Worm (Caenorhabditis elegans): Measurements from ENCODE around the gene spr-3.

The spr-3 gene

ce11 chrX:4564717-4565316, 50.9 kb downstream of the spr-3 start, which contains the start of gene amt-4 (continued):
- TF ChIP-seq egl-27 (tag; optimal IDR thresholded peaks at IDR 0.05) (no peak), tra-1 (GFP tag; IDR thresholded peaks at IDR 0.05) (peak; percentile 48; the same call in 1 of the 2 replicates), skn-1 (tag; optimal IDR thresholded peaks at IDR 0.05) (no peak), daf-19 (GFP tag; conservative IDR thresholded peaks at IDR 0.05) (no peak), aha-1 (tag) (peak; percentile 84), nhr-28 (tag; optimal IDR thresholded peaks at IDR 0.05) (peak; percentile 87), ztf-7 (tag; optimal IDR thresholded peaks at IDR 0.05) (no peak), zip-11 (GFP tag; IDR thresholded peaks at IDR 0.05) (no peak), hlh-11 (tag; optimal IDR thresholded peaks at IDR 0.05) (peak; percentile 85), lin-39 (tag; optimal IDR thresholded peaks at IDR 0.05) (no peak), cey-2 (tag; optimal IDR thresholded peaks at IDR 0.05; ENCODE audit: borderline replicate concordance, insufficient read depth) (no peak), lin-1 (GFP tag; IDR thresholded peaks at IDR 0.05) (no peak), mdl-1 (tag; optimal IDR thresholded peaks at IDR 0.05) (peak in 1 of 2 experiments; percentile 86), duxl-1 (tag; optimal IDR thresholded peaks at IDR 0.05; ENCODE audit: poor library complexity) (no peak), lin-13 (GFP tag; optimal IDR thresholded peaks at IDR 0.05) (no peak), nhr-10 (tag; optimal IDR thresholded peaks at IDR 0.05) (peak; percentile 45), dmd-6 (GFP tag; IDR thresholded peaks at IDR 0.05) (peak; percentile 93), zip-2 (tag; optimal IDR thresholded peaks at IDR 0.05) (no peak), lin-38 (GFP tag; IDR thresholded peaks at IDR 0.05) (no peak), hmg-1.1 (GFP tag; IDR thresholded peaks at IDR 0.05) (no peak), dve-1 (tag; optimal IDR thresholded peaks at IDR 0.05; ENCODE audit: insufficient read depth) (peak; percentile 83), set-16 (GFP tag; IDR thresholded peaks at IDR 0.05) (no peak), nhr-11 (tag; optimal IDR thresholded peaks at IDR 0.05) (no peak), unc-39 (tag; optimal IDR thresholded peaks at IDR 0.05) (no peak), arid-1 (GFP tag; conservative IDR thresholded peaks at IDR 0.05) (no peak), mep-1 (tag; optimal IDR thresholded peaks at IDR 0.05) (no peak), fkh-10 (GFP tag; optimal IDR thresholded peaks at IDR 0.05) (no peak), zfp-3 (GFP tag; conservative IDR thresholded peaks at IDR 0.05) (no peak), nhr-42 (GFP tag; IDR thresholded peaks at IDR 0.05) (no peak), rbr-2 (tag; optimal IDR thresholded peaks at IDR 0.05) (no peak), lin-15B (tag; optimal IDR thresholded peaks at IDR 0.05) (no peak), attf-4 (tag; optimal IDR thresholded peaks at IDR 0.05) (no peak), Y5F2A.4 (GFP tag; optimal IDR thresholded peaks at IDR 0.05) (no peak), zfp-2 (tag; optimal IDR thresholded peaks at IDR 0.05) (no peak), Y48G9A.11 (GFP tag; IDR thresholded peaks at IDR 0.05) (no peak), ceh-82 (tag; optimal IDR thresholded peaks at IDR 0.05) (no peak), ceh-20 (GFP tag; IDR thresholded peaks at IDR 0.05) (no peak), ztf-11 (tag; optimal IDR thresholded peaks at IDR 0.05) (no peak)

Measured in whole organism, L4 larva.